Fruit fly (Drosophila melanogaster) whole organism: ENCODE measurements around the gene plx.

Source experiments
- CG8478 ChIP-seq: fragments of >200 bp; optimal IDR thresholded peaks from 2 replicates; lab custom pipeline; 2018; ENCODE audit warnings: inconsistent platforms
- Dll ChIP-seq: fragments of >200 bp; optimal IDR thresholded peaks from 2 replicates; lab custom pipeline; 2017
- EcR ChIP-seq, 2 experiments: fragments of >200 bp; optimal IDR thresholded peaks; 2 replicates each; lab custom pipeline; 2017; ENCODE audit warnings: missing biosample characterization in 2 of 2, missing genetic modification characterization in 2 of 2, missing genetic modification reagents in 2 of 2
- pan ChIP-seq: fragments of >200 bp; optimal IDR thresholded peaks from 2 replicates; lab custom pipeline; 2017
- psq ChIP-seq: fragments of >200 bp; optimal IDR thresholded peaks from 2 replicates; lab custom pipeline; 2017
- usp ChIP-seq: fragments of >200 bp; optimal IDR thresholded peaks from 2 replicates; lab custom pipeline; 2017; ENCODE audit warnings: missing biosample characterization, missing genetic modification characterization, mixed read lengths

The plx gene

dm6 chr3R:5685269-5686048 lies at the start of gene plx, which contains the start of gene Rab23:
TSS of gene plx (plus strand) at chr3R:5685855.
TSS of gene Rab23 (minus strand) at chr3R:5685434.
- TF ChIP-seq CG8478 (lab: Kevin White, UChicago) = no peak
- no peak for TF ChIP-seq Dll
- no peak for TF ChIP-seq usp (GFP tag; lab: Kevin White, UChicago)
- TF ChIP-seq pan (lab: Kevin White, UChicago) = no peak
- no peak for TF ChIP-seq EcR (GFP tag; optimal IDR thresholded peaks at IDR 0.05; lab: Kevin White, UChicago)
- TF ChIP-seq psq = no peak

DNA sequence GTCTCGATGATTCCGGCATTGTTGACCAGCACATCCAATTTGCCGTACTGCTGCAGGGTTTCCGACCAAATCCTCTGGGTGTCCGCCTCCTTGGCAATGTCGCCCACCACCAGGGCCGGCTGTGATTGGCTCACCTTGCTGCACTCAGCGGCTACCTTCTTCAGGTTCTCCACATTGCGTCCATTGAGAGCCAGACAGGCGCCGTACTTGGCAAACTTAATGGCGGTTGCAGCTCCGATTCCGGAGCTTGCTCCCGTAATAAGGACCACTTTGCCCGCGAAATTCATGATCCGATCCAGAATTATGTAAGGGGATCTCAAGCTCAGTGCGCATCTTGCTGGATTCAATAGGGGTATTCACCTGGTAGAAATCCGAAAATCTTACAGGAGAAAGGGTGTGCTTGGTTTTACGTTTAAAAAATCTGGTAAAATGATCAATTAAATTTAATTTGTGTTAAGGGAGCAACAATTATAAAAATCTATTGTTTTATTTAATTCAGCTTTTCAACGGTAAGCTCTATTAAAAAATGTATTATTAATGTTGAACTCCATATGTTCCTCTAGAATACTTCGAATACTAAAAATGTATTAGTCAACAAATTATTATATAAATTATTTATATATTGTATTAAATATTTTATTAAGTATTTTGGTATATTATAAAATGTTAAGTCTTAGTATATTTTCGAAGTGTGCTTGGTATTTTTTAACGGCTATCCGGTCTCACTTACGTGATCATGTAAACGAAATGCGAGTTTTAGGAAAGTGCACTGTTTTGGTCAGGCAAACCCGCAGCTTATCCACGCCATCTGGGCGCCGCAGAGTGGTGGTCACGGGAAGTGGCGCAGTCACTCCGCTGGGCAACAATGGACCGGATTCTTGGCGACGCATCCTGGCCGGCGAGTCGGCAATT lies 48.9 kb upstream of the plx start, which contains the start of the genes CG31548 and CG12170:
Gene CG31548, minus strand, starts transcription at position 334 of the 912 bp plus-strand sequence.
Gene CG12170, plus strand, starts transcription at position 716 of the 912 bp plus-strand sequence.
- TF ChIP-seq Dll = no peak
- no peak for TF ChIP-seq psq
- TF ChIP-seq CG8478 (lab: Kevin White, UChicago) = no peak
- TF ChIP-seq EcR (GFP tag; optimal IDR thresholded peaks at IDR 0.05; lab: Kevin White, UChicago) = no peak
- TF ChIP-seq usp (GFP tag; lab: Kevin White, UChicago) = no peak
- TF ChIP-seq pan (lab: Kevin White, UChicago) = no peak

dm6 chr3R:5643421-5643820 lies 42.2 kb upstream of the plx start:
- TF ChIP-seq Dll = no peak
- no peak for TF ChIP-seq CG8478 (lab: Kevin White, UChicago)
- no peak for TF ChIP-seq pan (lab: Kevin White, UChicago)

dm6 chr3R:5647705-5648568 lies 37.7 kb upstream of the plx start:
- TF ChIP-seq CG8478 (lab: Kevin White, UChicago) (no peak), Dll (no peak), psq (no peak), EcR (GFP tag; optimal IDR thresholded peaks at IDR 0.05; lab: Kevin White, UChicago) (no peak), pan (lab: Kevin White, UChicago) (no peak), usp (GFP tag; lab: Kevin White, UChicago) (no peak)

DNA sequence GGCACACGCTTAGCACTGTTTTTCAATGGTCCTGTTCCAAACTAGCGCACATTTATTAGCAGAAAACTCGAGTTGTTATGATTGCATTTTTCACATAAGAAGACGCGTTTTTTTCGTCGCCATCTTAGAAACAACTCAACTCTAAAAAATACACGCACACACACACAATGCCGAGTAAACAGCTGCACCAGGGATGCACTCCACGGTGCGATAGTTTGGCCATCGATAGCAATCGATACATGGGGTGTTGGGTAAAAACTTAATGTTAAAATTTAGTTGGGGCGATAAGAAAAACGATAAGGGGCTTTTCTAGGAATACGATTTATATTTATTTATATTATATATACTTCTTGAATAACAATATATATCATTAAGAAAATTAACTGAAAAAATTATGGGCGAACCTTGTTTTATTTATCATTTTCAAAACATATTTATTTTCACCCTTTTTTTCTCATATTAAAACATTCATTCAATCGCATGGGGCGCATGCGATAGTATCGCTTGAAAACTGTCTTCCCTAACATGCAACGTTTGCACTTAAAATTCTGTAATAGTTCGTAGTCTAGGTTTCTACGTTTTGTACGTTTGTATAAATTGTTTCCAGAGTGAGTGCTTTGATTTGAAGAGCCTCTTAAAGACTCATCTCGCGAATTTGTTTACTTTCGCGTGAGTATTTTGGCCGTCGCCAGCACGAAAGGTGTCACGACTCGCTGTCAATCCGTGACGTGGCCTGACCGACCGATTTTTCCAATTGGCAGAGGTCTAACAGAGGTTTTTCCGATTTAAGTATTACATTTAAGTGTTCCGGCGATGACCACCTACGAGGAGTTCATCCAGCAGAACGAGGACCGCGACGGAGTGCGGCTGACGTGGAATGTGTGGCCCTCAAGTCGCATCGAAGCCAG lies 36.8 kb upstream of the plx start, which contains the start of the genes MTA1-like and Sec23:
Gene MTA1-like, minus strand, starts transcription at position 170 of the 908 bp plus-strand sequence.
Gene Sec23, plus strand, starts transcription at position 497 of the 908 bp plus-strand sequence.
- TF ChIP-seq pan (lab: Kevin White, UChicago) (no peak), psq (no peak), EcR (GFP tag; optimal IDR thresholded peaks at IDR 0.05; lab: Kevin White, UChicago) (no peak), usp (GFP tag; lab: Kevin White, UChicago) (no peak), Dll (no peak), CG8478 (lab: Kevin White, UChicago) (no peak)

dm6 chr3R:5649903-5650302 lies 35.8 kb upstream of the plx start:
- TF ChIP-seq Dll (no peak), pan (lab: Kevin White, UChicago) (no peak), psq (no peak), CG8478 (lab: Kevin White, UChicago) (no peak), usp (GFP tag; lab: Kevin White, UChicago) (no peak), EcR (GFP tag; optimal IDR thresholded peaks at IDR 0.05; lab: Kevin White, UChicago) (no peak)

DNA sequence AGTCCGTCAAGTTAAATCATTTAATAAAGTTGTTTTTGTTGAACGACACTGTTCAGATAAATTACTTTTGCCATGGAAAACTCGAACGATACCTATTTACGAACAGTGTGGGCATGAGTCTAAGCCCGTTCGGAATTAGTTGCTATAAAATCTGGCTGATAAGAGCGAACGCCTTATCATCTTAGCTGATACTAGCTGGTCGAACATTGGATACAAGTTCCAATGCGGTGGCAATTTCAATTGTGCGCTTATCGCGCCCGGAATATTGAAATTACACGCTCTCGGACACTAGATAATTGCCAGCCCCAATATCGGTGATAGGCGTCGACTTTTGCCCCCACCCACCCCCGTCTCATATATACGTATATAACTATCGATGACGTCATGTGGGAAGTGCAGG lies 31.8 kb upstream of the plx start:
- TF ChIP-seq Dll (no peak), usp (GFP tag; lab: Kevin White, UChicago) (no peak), pan (lab: Kevin White, UChicago) (no peak), EcR (GFP tag; optimal IDR thresholded peaks at IDR 0.05; lab: Kevin White, UChicago) (no peak), CG8478 (lab: Kevin White, UChicago) (no peak), psq (no peak)

dm6 chr3R:5654692-5655181 lies 30.9 kb upstream of the plx start, which contains the start of the genes elm and MED27:
TSS of gene elm (minus strand) at chr3R:5654861.
TSS of gene MED27 (plus strand) at chr3R:5655139.
- TF ChIP-seq EcR (GFP tag; optimal IDR thresholded peaks at IDR 0.05; lab: Kevin White, UChicago) = no peak
- TF ChIP-seq CG8478 (lab: Kevin White, UChicago) = no peak
- no peak for TF ChIP-seq pan (lab: Kevin White, UChicago)
- TF ChIP-seq Dll = no peak
- no peak for TF ChIP-seq psq
- TF ChIP-seq usp (GFP tag; lab: Kevin White, UChicago) = no peak

- TF ChIP-seq EcR (GFP tag; optimal IDR thresholded peaks at IDR 0.05; lab: Kevin White, UChicago) (no peak), CG8478 (lab: Kevin White, UChicago) (no peak), usp (GFP tag; lab: Kevin White, UChicago) (no peak), Dll (no peak), psq (no peak), pan (lab: Kevin White, UChicago) (no peak)
Observed at dm6 chr3R:5658984-5659802, 26.5 kb upstream of the plx start.
